Worm (Caenorhabditis elegans) whole organism, L1 larva: ENCODE results near the gene fbxb-104.

Experiments used
- unc-62 ChIP-seq: fragments of 150-350 bp; optimal IDR thresholded peaks from 2 replicates; lab custom pipeline; 2014; ENCODE audit warnings: missing biosample characterization, missing genetic modification reagents, missing genetic modification characterization
- zag-1 ChIP-seq: fragments of 150-350 bp; optimal IDR thresholded peaks from 2 replicates; lab custom pipeline; 2014; ENCODE audit warnings: missing biosample characterization, missing genetic modification characterization

DNA sequence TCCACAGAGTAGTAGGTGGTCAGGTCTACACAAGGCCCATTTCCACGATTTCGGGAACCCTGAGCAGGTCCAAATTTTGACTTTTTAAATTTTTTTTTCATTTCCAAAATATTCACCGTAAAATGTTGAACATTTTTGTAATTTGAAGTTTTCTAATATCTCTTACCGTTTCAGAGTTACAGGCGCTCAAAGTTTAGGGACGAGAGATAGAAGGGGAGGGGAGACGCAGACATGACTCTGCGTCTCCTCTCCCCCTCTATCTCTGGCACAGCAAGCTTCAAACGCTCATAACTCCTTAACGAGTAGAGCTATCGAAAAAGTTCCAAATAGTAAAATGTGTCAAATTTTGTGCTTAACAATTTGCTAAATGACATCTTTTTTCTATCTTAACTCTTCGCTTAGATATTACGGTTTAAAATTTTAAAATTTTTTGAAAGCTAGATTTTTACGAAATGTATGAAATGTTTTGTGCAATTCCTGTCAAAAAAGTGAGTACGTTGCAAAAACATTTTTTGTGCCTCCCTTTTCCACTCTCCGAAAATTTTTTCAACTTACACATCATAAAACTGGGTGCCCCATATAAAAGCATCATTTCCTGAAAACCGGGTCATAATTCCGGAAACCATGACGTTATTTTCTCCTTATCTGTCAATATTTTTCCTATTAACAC, 38.4 kb upstream of the fbxb-104 start, which contains the start of the genes Y49F6B.14 and clec-125:
- TF ChIP-seq zag-1 (tag; lab: Kevin White, UChicago) (no peak), unc-62 (GFP tag; lab: Kevin White, UChicago) (no peak)
